Worm (Caenorhabditis elegans) whole organism, early embryonic: ENCODE measurements around the gene B0310.1.

Experiments
- B0310.2 ChIP-seq: sonication (generic microtip); optimal IDR thresholded peaks from 2 replicates; lab custom pipeline; 2016; ENCODE audit warnings: mild to moderate bottlenecking, missing genetic modification characterization, missing compliant biosample characterization
- F13C5.2 ChIP-seq: sonication (generic microtip); optimal IDR thresholded peaks from 2 replicates; lab custom pipeline; 2017; ENCODE audit warnings: mild to moderate bottlenecking, missing genetic modification characterization, inconsistent platforms, missing compliant biosample characterization
- aly-1 ChIP-seq: sonication (generic microtip); optimal IDR thresholded peaks from 2 replicates; lab custom pipeline; 2016; ENCODE audit warnings: missing genetic modification characterization, missing compliant biosample characterization
- ama-1 ChIP-seq: fragments of 150-350 bp; optimal IDR thresholded peaks from 2 replicates; lab custom pipeline; 2014
- ceh-13 ChIP-seq: fragments of 200-800 bp; sonication (Bioruptor generic); optimal IDR thresholded peaks from 2 replicates; lab custom pipeline; 2018; ENCODE audit warnings: mild to moderate bottlenecking, missing genetic modification characterization, missing compliant biosample characterization
- ceh-36 ChIP-seq: sonication (generic microtip); optimal IDR thresholded peaks from 2 replicates; lab custom pipeline; 2016; ENCODE audit warnings: missing genetic modification characterization, inconsistent platforms, missing compliant biosample characterization
- ets-7 ChIP-seq: sonication (generic microtip); optimal IDR thresholded peaks from 2 replicates; lab custom pipeline; 2016; ENCODE audit warnings: missing genotype, missing genetic modification characterization, missing compliant biosample characterization
- flt-1 ChIP-seq: fragments of 200-800 bp; sonication (Bioruptor generic); IDR thresholded peaks from 2 replicates; pipeline ENCODE4 v1.3.6; 2022; ENCODE audit warnings: missing genetic modification characterization, missing compliant biosample characterization
- hmbx-1 ChIP-seq: sonication (generic microtip); optimal IDR thresholded peaks from 2 replicates; lab custom pipeline; 2016; ENCODE audit warnings: mild to moderate bottlenecking, missing genetic modification characterization, missing compliant biosample characterization
- hmg-4 ChIP-seq: fragments of 200-800 bp; sonication (Bioruptor generic); optimal IDR thresholded peaks from 2 replicates; lab custom pipeline; 2018; ENCODE audit warnings: mild to moderate bottlenecking, missing genetic modification characterization, missing compliant biosample characterization
- hnd-1 ChIP-seq: sonication (generic microtip); optimal IDR thresholded peaks from 2 replicates; lab custom pipeline; 2016; ENCODE audit warnings: missing genetic modification characterization, missing compliant biosample characterization
- pes-1 ChIP-seq: fragments of 200-800 bp; sonication (Bioruptor generic); IDR thresholded peaks from 2 replicates; pipeline ENCODE4 v1.3.6; 2022; ENCODE audit warnings: missing genetic modification reagents, missing genetic modification characterization, missing compliant biosample characterization
- scrt-1 ChIP-seq: fragments of 200-800 bp; sonication (Bioruptor generic); IDR thresholded peaks from 2 replicates; pipeline ENCODE4 v1.3.6; 2022; ENCODE audit warnings: missing genetic modification characterization, missing compliant biosample characterization
- sea-1 ChIP-seq: fragments of 200-800 bp; sonication (Bioruptor generic); conservative IDR thresholded peaks from 2 replicates; pipeline ENCODE4 v1.3.6; 2022; ENCODE audit warnings: missing genetic modification characterization, missing compliant biosample characterization
- tbx-11 ChIP-seq: fragments of 200-800 bp; sonication (Bioruptor generic); IDR thresholded peaks from 2 replicates; pipeline ENCODE4 v1.3.6; 2022; ENCODE audit warnings: missing genetic modification characterization, missing compliant biosample characterization
- tbx-37 ChIP-seq: fragments of 200-800 bp; sonication (Bioruptor generic); conservative IDR thresholded peaks from 2 replicates; pipeline ENCODE4 v1.3.6; 2022; ENCODE audit warnings: missing genetic modification reagents, missing genetic modification characterization, missing compliant biosample characterization
- tra-4 ChIP-seq: sonication (generic microtip); optimal IDR thresholded peaks from 2 replicates; lab custom pipeline; 2017; ENCODE audit warnings: missing genetic modification characterization, missing compliant biosample characterization

The B0310.1 gene

DNA sequence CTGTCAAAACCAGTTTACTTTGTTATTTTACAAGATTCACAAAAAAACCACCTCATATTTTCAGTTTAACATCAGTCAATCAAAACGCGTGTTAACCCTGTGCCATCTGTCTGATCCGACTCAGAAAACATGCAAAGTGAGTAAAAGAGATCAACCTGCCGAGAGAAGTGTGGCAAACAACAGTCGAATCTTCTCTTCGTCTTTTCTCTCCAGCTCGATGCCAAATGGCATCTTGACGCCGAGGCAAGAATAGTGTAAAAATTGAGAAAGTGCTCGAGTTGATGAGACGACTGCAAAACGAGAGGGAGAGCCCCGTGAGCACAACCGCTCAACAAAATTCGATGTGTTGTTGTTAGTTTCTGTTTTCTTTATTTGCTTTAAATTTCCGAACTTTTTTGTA is at the start of gene B0310.1:
TSS of gene B0310.1 (plus strand) at position 310 of the 400 bp plus-strand sequence.
- TF ChIP-seq ets-7 (tag; lab: Kevin White, UChicago), result no peak
- TF ChIP-seq hmg-4 (GFP tag; lab: Kevin White, UChicago), result no peak
- TF ChIP-seq B0310.2, result no peak
- no peak for TF ChIP-seq sea-1 (GFP tag; lab: Robert Waterston, UW)

DNA sequence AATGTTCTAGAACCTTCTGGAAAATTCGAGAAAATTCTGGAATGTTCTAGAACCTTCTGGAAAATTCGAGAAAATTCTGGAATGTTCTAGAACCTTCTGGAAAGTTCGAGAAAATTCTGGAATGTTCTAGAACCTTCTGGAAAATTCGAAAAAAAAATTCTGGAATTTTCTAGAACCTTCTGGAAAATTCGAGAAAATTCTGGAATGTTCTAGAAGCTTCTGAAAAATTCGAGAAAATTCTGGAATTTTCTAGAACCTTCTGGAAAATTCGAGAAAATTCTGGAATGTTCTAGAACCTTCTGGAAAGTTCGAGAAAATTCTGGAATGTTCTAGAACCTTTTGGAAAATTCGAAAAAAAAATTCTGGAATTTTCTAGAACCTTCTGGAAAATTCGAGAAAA is 49.6 kb upstream of the B0310.1 start:
- TF ChIP-seq pes-1 (GFP tag; lab: Robert Waterston, UW), result peak; percentile 21; the same call in 1 of the 2 replicates

DNA sequence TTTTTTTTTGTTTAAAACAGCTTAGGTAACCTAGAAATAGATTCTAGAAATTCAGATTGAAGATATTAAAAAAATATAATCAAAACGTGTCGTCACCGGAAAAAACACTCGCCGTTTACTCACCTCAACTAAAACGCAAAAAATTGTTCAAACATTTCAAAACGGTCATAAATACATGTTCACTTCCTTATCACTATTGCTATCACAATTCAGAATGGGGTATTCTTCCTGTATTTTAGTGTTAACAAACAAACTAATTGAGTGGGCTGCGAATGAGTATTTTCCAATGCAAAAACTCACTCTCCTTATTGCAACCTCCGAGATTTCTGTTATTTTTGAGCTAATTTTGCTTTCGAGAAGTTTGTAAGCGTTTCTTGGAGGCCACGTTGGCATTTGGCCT is 43.2 kb upstream of the B0310.1 start, which contains the start of gene F52D1.2:
TSS of gene F52D1.2 (minus strand) at position 393 of the 400 bp plus-strand sequence.
- no peak for TF ChIP-seq tbx-11 (GFP tag; lab: Robert Waterston, UW)
- no peak for TF ChIP-seq tbx-37 (GFP tag; lab: Robert Waterston, UW)
- no peak for TF ChIP-seq hnd-1
- no peak for TF ChIP-seq pes-1 (GFP tag; lab: Robert Waterston, UW)
- TF ChIP-seq hmg-4 (GFP tag; lab: Kevin White, UChicago), result no peak
- TF ChIP-seq flt-1 (GFP tag; lab: Robert Waterston, UW), result no peak
- no peak for TF ChIP-seq B0310.2
- TF ChIP-seq F13C5.2, result no peak
- TF ChIP-seq aly-1 (tag; lab: Kevin White, UChicago), result no peak
- no peak for TF ChIP-seq hmbx-1 (tag; lab: Kevin White, UChicago)
- TF ChIP-seq scrt-1 (GFP tag; lab: Robert Waterston, UW), result no peak
- TF ChIP-seq tra-4 (tag; lab: Kevin White, UChicago), result no peak
- TF ChIP-seq ceh-13 (GFP tag; lab: Kevin White, UChicago), result no peak
- TF ChIP-seq ama-1, result no peak
- no peak for TF ChIP-seq ets-7 (tag; lab: Kevin White, UChicago)
- no peak for TF ChIP-seq ceh-36 (tag; lab: Kevin White, UChicago)
- no peak for TF ChIP-seq sea-1 (GFP tag; lab: Robert Waterston, UW)

DNA sequence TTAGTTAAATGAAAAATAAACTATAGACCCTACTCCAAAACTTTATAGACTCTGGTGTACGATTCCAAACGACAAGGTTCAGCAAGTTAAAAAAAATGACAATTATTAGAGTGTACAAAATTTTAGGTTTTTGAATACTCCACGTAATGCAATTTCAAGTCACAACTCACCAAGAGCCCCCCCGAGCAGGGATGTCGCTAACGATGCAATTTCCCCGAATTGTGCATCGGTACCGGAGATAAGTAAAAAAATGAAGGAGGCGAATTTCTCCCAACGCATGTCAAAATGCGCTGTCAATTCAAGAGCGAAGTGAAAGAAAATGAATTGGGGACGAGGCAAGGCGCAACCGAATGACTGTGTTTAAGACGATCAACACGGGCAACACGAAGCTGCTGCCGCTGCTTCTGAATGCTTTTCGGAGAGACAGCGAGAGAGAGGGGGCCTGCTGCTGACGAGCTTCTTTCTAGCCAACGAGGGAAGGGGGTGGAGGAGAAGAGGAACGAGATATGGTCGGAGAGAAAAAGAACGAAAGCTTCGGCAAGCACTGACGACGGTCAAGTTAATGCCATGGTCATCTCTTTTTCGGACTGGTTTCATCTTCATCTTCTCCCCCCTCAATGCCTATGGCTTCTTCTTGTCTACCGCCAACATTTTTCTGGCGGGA is 35.8 kb upstream of the B0310.1 start, which contains the start of gene abu-12:
TSS of gene abu-12 (minus strand) at position 472 of the 664 bp plus-strand sequence.
- TF ChIP-seq tbx-37 (GFP tag; lab: Robert Waterston, UW), result no peak
- TF ChIP-seq ets-7 (tag; lab: Kevin White, UChicago), result no peak
- TF ChIP-seq ceh-13 (GFP tag; lab: Kevin White, UChicago), result no peak
- no peak for TF ChIP-seq flt-1 (GFP tag; lab: Robert Waterston, UW)
- no peak for TF ChIP-seq hnd-1
- no peak for TF ChIP-seq ceh-36 (tag; lab: Kevin White, UChicago)
- no peak for TF ChIP-seq sea-1 (GFP tag; lab: Robert Waterston, UW)
- no peak for TF ChIP-seq F13C5.2
- no peak for TF ChIP-seq tra-4 (tag; lab: Kevin White, UChicago)

DNA sequence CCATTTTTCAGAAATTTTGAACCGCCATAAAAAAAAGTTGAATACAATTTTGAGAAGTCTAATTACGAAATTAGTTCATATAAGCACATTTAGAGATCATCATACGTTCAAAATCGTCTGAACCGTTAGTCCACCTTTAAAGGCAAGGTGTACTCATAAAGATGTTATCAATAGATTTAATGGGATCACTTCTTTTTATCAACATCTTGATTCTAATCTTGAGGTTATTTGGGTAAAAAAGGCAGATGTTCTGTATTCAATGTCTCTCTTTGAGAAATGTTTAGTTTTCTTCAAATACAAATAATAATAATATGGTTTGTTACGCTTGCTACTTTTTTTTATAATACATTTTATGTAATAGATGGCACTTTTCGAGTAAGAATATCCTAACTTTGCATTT is 33.7 kb upstream of the B0310.1 start:
- TF ChIP-seq tra-4 (tag; lab: Kevin White, UChicago), result no peak
- no peak for TF ChIP-seq ceh-13 (GFP tag; lab: Kevin White, UChicago)
- no peak for TF ChIP-seq aly-1 (tag; lab: Kevin White, UChicago)
- no peak for TF ChIP-seq ceh-36 (tag; lab: Kevin White, UChicago)
- TF ChIP-seq F13C5.2, result no peak
- no peak for TF ChIP-seq hnd-1
- TF ChIP-seq hmg-4 (GFP tag; lab: Kevin White, UChicago), result no peak
- no peak for TF ChIP-seq scrt-1 (GFP tag; lab: Robert Waterston, UW)
- TF ChIP-seq ama-1, result no peak
- TF ChIP-seq flt-1 (GFP tag; lab: Robert Waterston, UW), result no peak
- no peak for TF ChIP-seq ets-7 (tag; lab: Kevin White, UChicago)
- TF ChIP-seq tbx-37 (GFP tag; lab: Robert Waterston, UW), result no peak
- TF ChIP-seq pes-1 (GFP tag; lab: Robert Waterston, UW), result no peak

DNA sequence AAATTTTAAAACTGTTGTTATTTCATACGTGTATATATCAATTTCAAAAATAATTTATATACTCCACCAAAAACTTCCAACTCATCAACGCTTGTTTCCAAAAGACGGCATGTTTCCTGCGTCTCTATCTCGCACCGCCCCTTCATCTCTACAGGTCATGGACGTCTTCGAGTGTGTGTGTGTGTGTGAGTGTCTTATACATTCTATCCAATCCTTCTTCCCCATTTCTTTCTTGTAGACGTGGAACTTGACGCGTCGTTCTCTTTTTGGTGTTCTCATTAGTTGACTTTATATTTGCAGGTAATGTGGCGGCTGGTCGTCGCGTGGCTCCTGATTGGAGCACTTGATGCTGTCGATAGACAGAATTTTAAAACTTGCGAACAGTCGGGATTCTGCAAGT is 32.7 kb upstream of the B0310.1 start, which contains the start of gene aagr-4:
TSS of gene aagr-4 (plus strand) at position 301 of the 400 bp plus-strand sequence.
- TF ChIP-seq ceh-36 (tag; lab: Kevin White, UChicago) (no peak), hmg-4 (GFP tag; lab: Kevin White, UChicago) (no peak), ets-7 (tag; lab: Kevin White, UChicago) (no peak), tra-4 (tag; lab: Kevin White, UChicago) (no peak), pes-1 (GFP tag; lab: Robert Waterston, UW) (no peak), aly-1 (tag; lab: Kevin White, UChicago) (no peak), hnd-1 (no peak), hmbx-1 (tag; lab: Kevin White, UChicago) (no peak), B0310.2 (no peak), F13C5.2 (no peak), ama-1 (no peak), tbx-37 (GFP tag; lab: Robert Waterston, UW) (no peak), ceh-13 (GFP tag; lab: Kevin White, UChicago) (no peak), scrt-1 (GFP tag; lab: Robert Waterston, UW) (no peak), sea-1 (GFP tag; lab: Robert Waterston, UW) (no peak), flt-1 (GFP tag; lab: Robert Waterston, UW) (no peak), tbx-11 (GFP tag; lab: Robert Waterston, UW) (no peak)

DNA sequence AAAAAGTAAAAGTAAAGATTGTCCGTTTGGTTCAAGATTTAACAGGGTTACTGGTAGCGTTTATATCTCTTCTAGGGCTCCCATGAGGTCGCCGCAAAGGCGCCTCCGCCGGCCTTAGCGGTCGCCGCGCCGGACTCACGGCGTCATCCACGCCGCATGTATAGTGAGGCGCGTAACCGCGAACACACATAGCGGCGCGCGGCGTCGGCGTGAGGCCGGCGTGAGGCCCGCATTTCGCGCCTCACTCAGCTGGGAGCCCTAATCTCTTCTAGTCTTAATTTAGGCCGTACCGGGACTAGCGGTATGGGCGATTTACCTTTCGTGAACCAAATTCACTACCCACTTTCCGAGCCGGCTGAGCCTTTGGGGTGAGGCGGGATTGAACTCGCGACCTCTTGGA is 31.4 kb upstream of the B0310.1 start:
- TF ChIP-seq hmg-4 (GFP tag; lab: Kevin White, UChicago) (no peak), B0310.2 (no peak), aly-1 (tag; lab: Kevin White, UChicago) (no peak), ceh-13 (GFP tag; lab: Kevin White, UChicago) (no peak), hmbx-1 (tag; lab: Kevin White, UChicago) (no peak), tra-4 (tag; lab: Kevin White, UChicago) (no peak), ets-7 (tag; lab: Kevin White, UChicago) (no peak), scrt-1 (GFP tag; lab: Robert Waterston, UW) (no peak), ama-1 (no peak), sea-1 (GFP tag; lab: Robert Waterston, UW) (no peak), tbx-11 (GFP tag; lab: Robert Waterston, UW) (no peak), tbx-37 (GFP tag; lab: Robert Waterston, UW) (no peak), pes-1 (GFP tag; lab: Robert Waterston, UW) (no peak; the same call in 1 of the 2 replicates), ceh-36 (tag; lab: Kevin White, UChicago) (no peak), F13C5.2 (no peak), hnd-1 (no peak), flt-1 (GFP tag; lab: Robert Waterston, UW) (no peak)
